Worm (Caenorhabditis elegans) whole organism, L4 larva: ENCODE results near the gene cha-1.

ENCODE experiments used
- ceh-28 ChIP-seq: fragments of 150-350 bp; optimal IDR thresholded peaks from 2 replicates; lab custom pipeline; 2014; ENCODE audit warnings: missing biosample characterization, missing genetic modification reagents, missing genetic modification characterization
- egl-43 ChIP-seq: fragments of 200-800 bp; sonication (Bioruptor generic); IDR thresholded peaks from 2 replicates; pipeline ENCODE4 v1.3.6; 2022; ENCODE audit warnings: missing genetic modification reagents, missing genetic modification characterization, missing compliant biosample characterization
- hlh-30 ChIP-seq: sonication (generic microtip); optimal IDR thresholded peaks from 2 replicates; lab custom pipeline; 2017; ENCODE audit warnings: antibody characterized with exemption, mild to moderate bottlenecking, missing genetic modification characterization, missing compliant biosample characterization; ENCODE audit not compliant: insufficient read depth
- jun-1 ChIP-seq: fragments of 150-350 bp; optimal IDR thresholded peaks from 2 replicates; lab custom pipeline; 2014; ENCODE audit warnings: missing biosample characterization, missing genetic modification reagents, missing genetic modification characterization
- lin-1 ChIP-seq: fragments of 200-800 bp; sonication (Bioruptor generic); IDR thresholded peaks from 2 replicates; pipeline ENCODE4 v1.3.6; 2022; ENCODE audit warnings: missing genetic modification reagents, missing genetic modification characterization, missing compliant biosample characterization
- lir-3 ChIP-seq: sonication (generic microtip); optimal IDR thresholded peaks from 2 replicates; lab custom pipeline; 2016; ENCODE audit warnings: mild to moderate bottlenecking, missing genetic modification characterization, missing compliant biosample characterization
- skn-1 ChIP-seq: fragments of 150-350 bp; optimal IDR thresholded peaks from 2 replicates; lab custom pipeline; 2014; ENCODE audit warnings: missing biosample characterization, missing genetic modification characterization
- ztf-7 ChIP-seq: fragments of 150-350 bp; optimal IDR thresholded peaks from 2 replicates; lab custom pipeline; 2014; ENCODE audit warnings: missing biosample characterization, missing genetic modification characterization

DNA sequence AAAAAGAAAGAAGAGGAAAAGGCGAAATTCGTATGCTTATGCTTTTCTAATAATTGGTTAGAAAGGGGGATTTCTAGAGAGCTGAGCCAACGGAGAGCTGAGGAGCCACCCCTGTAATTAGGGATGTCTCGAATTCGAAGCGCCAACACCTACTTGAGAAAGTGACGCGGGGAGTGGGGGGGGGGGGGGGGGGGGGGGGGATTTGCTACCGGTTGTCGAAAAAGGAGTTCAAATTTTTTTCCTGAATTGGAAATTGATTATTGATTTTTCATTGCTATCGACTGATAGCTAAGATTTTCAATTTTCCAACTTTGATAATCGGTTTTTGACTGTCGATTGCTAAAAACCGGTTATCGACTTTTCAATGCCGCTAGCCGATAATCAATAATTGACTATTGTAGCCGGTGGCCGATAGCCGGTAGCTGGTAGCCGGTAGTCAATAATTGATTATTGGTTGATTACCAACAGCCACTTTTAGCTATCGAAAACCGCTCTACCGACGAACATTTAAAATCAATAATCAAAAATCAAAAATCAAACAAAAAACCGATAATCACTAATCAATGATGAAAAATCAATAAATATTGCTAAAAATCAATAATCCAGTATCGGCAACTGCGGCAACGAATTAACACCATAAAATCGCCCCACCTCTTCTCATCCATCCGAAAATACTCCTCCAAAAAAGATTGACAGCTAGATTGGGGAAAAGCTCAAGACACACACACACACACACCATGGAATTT lies 4.6 kb upstream of the cha-1 start:
- TF ChIP-seq skn-1 (tag; lab: Kevin White, UChicago) (no peak), hlh-30 (no peak), egl-43 (GFP tag; lab: Robert Waterston, UW) (no peak), lin-1 (GFP tag; lab: Robert Waterston, UW) (no peak), jun-1 (tag; lab: Kevin White, UChicago) (no peak), ztf-7 (tag; lab: Kevin White, UChicago) (no peak), ceh-28 (tag; lab: Kevin White, UChicago) (peak; percentile 87), lir-3 (tag; lab: Kevin White, UChicago) (no peak)
